Worm (Caenorhabditis elegans): Measurements from ENCODE around the gene T12A7.2.

Gene T12A7.2

DNA sequence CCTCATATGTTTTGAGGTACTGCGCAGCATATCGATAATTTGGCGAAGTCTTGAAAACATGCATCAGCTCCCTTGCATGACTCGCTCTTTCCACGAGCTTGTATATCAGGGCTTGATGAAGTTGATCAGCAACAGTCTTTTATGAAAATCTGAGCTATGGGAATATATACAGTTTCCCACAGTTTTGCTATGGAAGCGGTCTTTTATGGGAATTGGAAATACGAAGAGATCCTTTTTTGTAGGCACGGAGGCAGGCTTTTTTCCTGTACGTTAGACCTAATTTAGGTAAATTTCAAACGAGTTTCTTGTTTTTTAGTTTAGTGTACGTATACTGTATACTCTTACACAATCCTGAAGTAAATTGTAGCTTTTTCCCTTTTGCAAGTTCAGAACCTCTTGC lies 5.0 kb downstream of the T12A7.2 start, which contains the start of gene T12A7.9:
TSS of gene T12A7.9 (minus strand) at position 101 of the 400 bp plus-strand sequence.
- TF ChIP-seq unc-62 (GFP tag; optimal IDR thresholded peaks at IDR 0.05) (no peak), lin-39 (tag; optimal IDR thresholded peaks at IDR 0.05) (no peak), nhr-237 (tag; optimal IDR thresholded peaks at IDR 0.05) (no peak), sma-3 (GFP tag; optimal IDR thresholded peaks at IDR 0.05) (no peak), F13H6.1 (tag; optimal IDR thresholded peaks at IDR 0.05) (no peak), blmp-1 (tag; optimal IDR thresholded peaks at IDR 0.05; ENCODE audit: insufficient read depth) (no peak), mbf-1 (tag; optimal IDR thresholded peaks at IDR 0.05) (no peak), ceh-82 (tag; optimal IDR thresholded peaks at IDR 0.05) (no peak), R02D3.7 (tag; optimal IDR thresholded peaks at IDR 0.05) (no peak), crh-2 (tag; optimal IDR thresholded peaks at IDR 0.05) (no peak), ZK546.5 (tag; optimal IDR thresholded peaks at IDR 0.05) (no peak), mab-5 (tag; optimal IDR thresholded peaks at IDR 0.05) (no peak), lin-13 (GFP tag; optimal IDR thresholded peaks at IDR 0.05) (no peak), elt-3 (tag; optimal IDR thresholded peaks at IDR 0.05) (no peak), sem-4 (tag; optimal IDR thresholded peaks at IDR 0.05) (no peak)

DNA sequence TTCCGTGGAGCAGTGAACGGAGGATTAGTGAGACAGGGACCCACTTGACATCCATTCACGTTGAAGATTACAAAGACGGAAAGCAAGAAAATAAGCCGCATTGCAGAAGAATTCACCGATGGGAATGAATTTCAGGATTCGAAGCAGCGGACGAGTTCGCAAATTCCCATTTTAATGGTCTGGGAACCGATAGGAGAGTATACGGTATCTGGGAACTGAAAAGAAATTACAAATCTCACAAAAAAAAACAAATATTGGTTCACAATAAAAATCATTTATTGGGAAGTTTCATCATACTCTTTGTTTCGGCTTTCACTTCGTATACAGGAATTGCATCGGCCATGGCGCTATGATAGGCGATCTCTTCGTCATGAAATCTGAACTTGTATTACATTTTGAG lies 5.9 kb downstream of the T12A7.2 start, which contains the start of gene T12A7.10:
TSS of gene T12A7.10 (minus strand) at position 101 of the 400 bp plus-strand sequence.
- no peak for TF ChIP-seq crh-2 (tag; optimal IDR thresholded peaks at IDR 0.05)
- no peak for TF ChIP-seq lsy-2 (tag; optimal IDR thresholded peaks at IDR 0.05)
- no peak for TF ChIP-seq mab-5 (tag; optimal IDR thresholded peaks at IDR 0.05)
- TF ChIP-seq mbf-1 (tag; optimal IDR thresholded peaks at IDR 0.05), result no peak
- TF ChIP-seq nhr-12 (tag; optimal IDR thresholded peaks at IDR 0.05), result no peak
- no peak for TF ChIP-seq nhr-77 (tag; optimal IDR thresholded peaks at IDR 0.05)
- no peak for TF ChIP-seq ztf-1 (GFP tag; conservative IDR thresholded peaks at IDR 0.05)
- TF ChIP-seq sma-3 (GFP tag; optimal IDR thresholded peaks at IDR 0.05), result no peak
- TF ChIP-seq unc-62 (GFP tag; optimal IDR thresholded peaks at IDR 0.05), result no peak
- TF ChIP-seq skn-1 (tag; optimal IDR thresholded peaks at IDR 0.05), result no peak
- TF ChIP-seq F13H6.1 (tag; optimal IDR thresholded peaks at IDR 0.05), result no peak

DNA sequence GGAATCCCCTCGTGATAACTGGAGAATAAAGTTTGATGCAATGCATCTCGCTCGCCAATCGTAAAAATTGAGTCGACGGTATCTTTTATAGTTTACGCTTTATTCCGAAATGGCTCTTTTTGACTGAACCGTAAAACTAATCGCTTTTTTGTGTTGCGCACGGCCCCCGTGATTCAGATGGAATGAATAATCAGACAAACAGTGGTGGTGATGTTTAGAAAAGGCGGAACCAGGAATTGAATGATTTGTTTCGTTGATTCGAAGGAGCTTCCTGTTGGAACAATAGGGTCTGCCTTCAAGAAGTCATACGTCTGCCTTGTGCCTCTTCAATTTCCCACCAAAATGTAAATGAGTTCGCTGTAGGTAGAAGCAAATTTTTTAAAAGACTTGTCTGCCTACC lies 6.6 kb downstream of the T12A7.2 start, which contains the start of gene scl-18:
TSS of gene scl-18 (minus strand) at position 101 of the 400 bp plus-strand sequence.
- no peak for TF ChIP-seq R02D3.7 (tag; optimal IDR thresholded peaks at IDR 0.05)
- TF ChIP-seq elt-1 (tag; optimal IDR thresholded peaks at IDR 0.05), result no peak
- no peak for TF ChIP-seq elt-3 (tag; optimal IDR thresholded peaks at IDR 0.05)
- TF ChIP-seq crh-2 (tag; optimal IDR thresholded peaks at IDR 0.05), result no peak
- TF ChIP-seq alr-1 (tag; optimal IDR thresholded peaks at IDR 0.05), result no peak
- TF ChIP-seq peb-1 (tag; optimal IDR thresholded peaks at IDR 0.05), result no peak
- no peak for TF ChIP-seq Y55F3AM.14 (GFP tag; optimal IDR thresholded peaks at IDR 0.05)
- TF ChIP-seq nhr-23 (tag; optimal IDR thresholded peaks at IDR 0.05), result no peak
- no peak for TF ChIP-seq blmp-1 (tag; optimal IDR thresholded peaks at IDR 0.05; ENCODE audit: insufficient read depth)
- no peak for TF ChIP-seq lin-13 (GFP tag; optimal IDR thresholded peaks at IDR 0.05)
- TF ChIP-seq mdl-1 (tag; optimal IDR thresholded peaks at IDR 0.05), result no peak
- TF ChIP-seq unc-55 (GFP tag; optimal IDR thresholded peaks at IDR 0.05), result no peak
- TF ChIP-seq snpc-4 (tag; optimal IDR thresholded peaks at IDR 0.05), result no peak
- TF ChIP-seq egl-27 (tag; optimal IDR thresholded peaks at IDR 0.05), result no peak
- TF ChIP-seq ceh-16 (tag; optimal IDR thresholded peaks at IDR 0.05), result no peak
- no peak for TF ChIP-seq nhr-25 (tag; optimal IDR thresholded peaks at IDR 0.05)

DNA sequence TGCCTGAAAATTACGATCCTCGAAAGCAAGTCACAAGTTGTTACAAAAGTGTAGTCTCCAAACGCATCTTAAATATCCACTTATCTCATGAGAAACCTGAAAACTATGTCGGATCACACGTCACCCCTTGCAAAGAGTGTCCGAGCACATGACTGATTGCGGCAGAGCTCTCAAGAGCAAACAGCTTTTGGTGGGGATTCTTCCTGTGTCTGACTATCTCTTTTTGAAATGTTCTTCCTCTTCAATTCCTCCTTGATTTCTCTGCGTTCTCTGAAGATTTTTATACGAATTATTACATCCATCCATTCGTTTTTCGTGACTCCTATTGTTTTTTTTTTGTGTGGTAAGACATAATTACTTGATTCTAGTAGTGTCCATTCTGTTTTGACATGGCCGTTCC lies 12.1 kb downstream of the T12A7.2 start, which contains the start of gene T12A7.6:
TSS of gene T12A7.6 (plus strand) at position 369 of the 400 bp plus-strand sequence.
- TF ChIP-seq blmp-1 (tag; optimal IDR thresholded peaks at IDR 0.05; ENCODE audit: insufficient read depth) (no peak), sma-9 (GFP tag; optimal IDR thresholded peaks at IDR 0.05) (peak; percentile 33), sma-9 (tag; optimal IDR thresholded peaks at IDR 0.05) (no peak), F13H6.1 (tag; optimal IDR thresholded peaks at IDR 0.05) (peak; percentile 70), nhr-129 (tag; optimal IDR thresholded peaks at IDR 0.05) (peak; percentile 74), lsy-2 (tag; optimal IDR thresholded peaks at IDR 0.05) (peak in 1 of 2 experiments; percentile 25), C34F6.9 (tag; optimal IDR thresholded peaks at IDR 0.05) (peak; percentile 23)

DNA sequence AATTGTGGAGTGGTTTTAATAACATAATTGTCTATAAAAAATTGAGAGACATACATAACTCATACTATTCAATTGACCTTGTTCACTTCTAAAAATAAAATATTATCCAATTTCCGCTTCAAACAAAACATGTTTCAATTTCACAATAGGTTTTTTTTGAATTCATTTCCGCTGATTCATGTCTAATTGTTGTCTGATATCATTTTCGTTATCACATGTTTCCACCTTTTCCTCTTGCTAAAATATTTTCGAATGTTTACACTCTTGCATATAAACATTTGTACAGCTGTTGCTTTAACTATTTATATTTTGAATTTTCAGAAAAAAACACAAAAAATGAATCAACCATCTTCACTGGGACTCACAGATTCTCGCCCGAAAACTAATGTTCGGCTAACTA lies 15.6 kb downstream of the T12A7.2 start, which contains the start of gene gem-4:
TSS of gene gem-4 (plus strand) at position 301 of the 400 bp plus-strand sequence.
- peak; percentile 44 for TF ChIP-seq fos-1 (tag; optimal IDR thresholded peaks at IDR 0.05)
- no peak for TF ChIP-seq mdl-1 (tag; optimal IDR thresholded peaks at IDR 0.05)

All from whole organism, L2 larva.